2 worm cellular contexts compared by ENCODE assay signal in the genomic region with DNA sequence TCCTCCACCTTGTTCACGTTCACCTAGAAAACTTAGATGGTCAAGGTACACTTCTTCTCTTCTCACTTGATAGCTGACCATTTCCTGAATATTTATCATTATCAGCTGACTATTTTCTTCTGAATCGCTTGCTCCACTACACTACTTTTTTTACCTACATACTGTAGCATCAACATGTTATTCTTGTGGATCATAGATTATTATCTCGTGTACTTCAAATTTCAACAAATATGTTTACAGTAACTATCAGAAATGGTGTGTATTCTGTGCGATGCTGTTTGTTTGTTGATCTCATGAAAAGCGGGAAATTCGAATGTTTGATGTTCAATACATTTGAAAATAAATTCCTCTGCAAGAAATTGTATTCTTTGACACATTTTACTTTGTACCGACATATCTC.
TF ChIP-seq lines count a peak whose summit lies in the region.

A gene (plus strand): TSS at position 231 of the 400 bp plus-strand sequence.

TF ChIP-seq in whole organism, L1 larva, 84 proteins besides CTCF, POLR2A, EP300 and RAD21 (continued from another document):
- no peak for TF ChIP-seq efl-3 (GFP tag; optimal IDR thresholded peaks at IDR 0.05; lab: Kevin White, UChicago)
- peak; percentile 9 for TF ChIP-seq C16A3.4 (tag; optimal IDR thresholded peaks at IDR 0.05; lab: Kevin White, UChicago)
- TF ChIP-seq ztf-11 (tag; optimal IDR thresholded peaks at IDR 0.05; lab: Kevin White, UChicago): no peak
- no peak for TF ChIP-seq vab-15 (tag; optimal IDR thresholded peaks at IDR 0.05; lab: Kevin White, UChicago)
- no peak for TF ChIP-seq lsy-2 (tag; optimal IDR thresholded peaks at IDR 0.05; lab: Kevin White, UChicago)
- TF ChIP-seq tlp-1 (tag; optimal IDR thresholded peaks at IDR 0.05; lab: Kevin White, UChicago): no peak
- no peak for TF ChIP-seq mdl-1 (tag; optimal IDR thresholded peaks at IDR 0.05; lab: Kevin White, UChicago)
- TF ChIP-seq swsn-7 (tag; optimal IDR thresholded peaks at IDR 0.05; lab: Kevin White, UChicago): no peak
- peak; percentile 35 for TF ChIP-seq nhr-20 (tag; optimal IDR thresholded peaks at IDR 0.05; lab: Kevin White, UChicago)
- TF ChIP-seq fkh-8 (tag; optimal IDR thresholded peaks at IDR 0.05; lab: Kevin White, UChicago): no peak
- no peak for TF ChIP-seq tbx-2 (tag; optimal IDR thresholded peaks at IDR 0.05; lab: Kevin White, UChicago)
- no peak for TF ChIP-seq elt-3 (tag; optimal IDR thresholded peaks at IDR 0.05; lab: Kevin White, UChicago)
- TF ChIP-seq grh-1 (GFP tag; IDR thresholded peaks at IDR 0.05; lab: Robert Waterston, UW): no peak
- TF ChIP-seq unc-62 (GFP tag; optimal IDR thresholded peaks at IDR 0.05; lab: Kevin White, UChicago): no peak
- no peak for TF ChIP-seq ceh-63 (GFP tag; optimal IDR thresholded peaks at IDR 0.05; lab: Kevin White, UChicago)
- TF ChIP-seq hlh-4 (tag; optimal IDR thresholded peaks at IDR 0.05; lab: Kevin White, UChicago): no peak
- TF ChIP-seq pqm-1 (tag; optimal IDR thresholded peaks at IDR 0.05; lab: Kevin White, UChicago): no peak
- TF ChIP-seq snpc-4 (tag; optimal IDR thresholded peaks at IDR 0.05; lab: Kevin White, UChicago): no peak
- no peak for TF ChIP-seq pax-3 (tag; optimal IDR thresholded peaks at IDR 0.05; lab: Kevin White, UChicago)
- no peak for TF ChIP-seq nhr-11 (tag; optimal IDR thresholded peaks at IDR 0.05; lab: Kevin White, UChicago)
- TF ChIP-seq xbp-1 (tag; optimal IDR thresholded peaks at IDR 0.05; lab: Kevin White, UChicago): no peak
- TF ChIP-seq fkh-10 (GFP tag; optimal IDR thresholded peaks at IDR 0.05; lab: Kevin White, UChicago): no peak
- no peak for TF ChIP-seq egl-27 (tag; optimal IDR thresholded peaks at IDR 0.05; lab: Kevin White, UChicago)
- TF ChIP-seq fkh-4 (tag; optimal IDR thresholded peaks at IDR 0.05; lab: Kevin White, UChicago; ENCODE audit: borderline replicate concordance): no peak

TF ChIP-seq in whole organism, L4 larva, 104 proteins besides CTCF, POLR2A, EP300 and RAD21 (continued from another document):
- TF ChIP-seq ceh-32 (tag; optimal IDR thresholded peaks at IDR 0.05; lab: Kevin White, UChicago; ENCODE audit: poor library complexity): no peak
- TF ChIP-seq daf-16 (GFP tag; optimal IDR thresholded peaks at IDR 0.05; lab: Kevin White, UChicago): no peak
- peak; percentile 100 for TF ChIP-seq daf-16 (tag; optimal IDR thresholded peaks at IDR 0.05; lab: Kevin White, UChicago)
- TF ChIP-seq ctbp-1 (GFP tag; IDR thresholded peaks at IDR 0.05; lab: Robert Waterston, UW): no peak
- TF ChIP-seq mdt-29 (GFP tag; IDR thresholded peaks at IDR 0.05; lab: Robert Waterston, UW): peak; percentile 65
- no peak for TF ChIP-seq ceh-44 (GFP tag; IDR thresholded peaks at IDR 0.05; lab: Robert Waterston, UW)
- TF ChIP-seq Y75B8A.6 (GFP tag; IDR thresholded peaks at IDR 0.05; lab: Robert Waterston, UW): no peak
- no peak for TF ChIP-seq ces-1 (GFP tag; optimal IDR thresholded peaks at IDR 0.05; lab: Kevin White, UChicago)
- no peak for TF ChIP-seq aly-2 (tag; optimal IDR thresholded peaks at IDR 0.05; lab: Kevin White, UChicago)
- no peak for TF ChIP-seq unc-39 (tag; optimal IDR thresholded peaks at IDR 0.05; lab: Kevin White, UChicago)
- peak; percentile 19 for TF ChIP-seq mep-1 (tag; optimal IDR thresholded peaks at IDR 0.05; lab: Kevin White, UChicago)
- no peak for TF ChIP-seq zip-2 (tag; optimal IDR thresholded peaks at IDR 0.05; lab: Kevin White, UChicago)
- no peak for TF ChIP-seq nhr-48 (tag; optimal IDR thresholded peaks at IDR 0.05; lab: Kevin White, UChicago)
- TF ChIP-seq madf-9 (GFP tag; conservative IDR thresholded peaks at IDR 0.05; lab: Robert Waterston, UW): no peak
- no peak for TF ChIP-seq T26A8.4 (GFP tag; IDR thresholded peaks at IDR 0.05; lab: Robert Waterston, UW)
- peak; percentile 86 for TF ChIP-seq nhr-28 (tag; optimal IDR thresholded peaks at IDR 0.05; lab: Kevin White, UChicago)
- no peak for TF ChIP-seq mxl-2 (GFP tag; conservative IDR thresholded peaks at IDR 0.05; lab: Robert Waterston, UW)
- TF ChIP-seq ceh-82 (tag; optimal IDR thresholded peaks at IDR 0.05; lab: Kevin White, UChicago): no peak
- TF ChIP-seq F49E8.2 (tag; optimal IDR thresholded peaks at IDR 0.05; lab: Kevin White, UChicago; ENCODE audit: borderline replicate concordance): no peak
- no peak for TF ChIP-seq dmd-8 (GFP tag; IDR thresholded peaks at IDR 0.05; lab: Robert Waterston, UW)
- TF ChIP-seq Y48G9A.11 (GFP tag; IDR thresholded peaks at IDR 0.05; lab: Robert Waterston, UW): no peak
- TF ChIP-seq zag-1 (tag; optimal IDR thresholded peaks at IDR 0.05; lab: Kevin White, UChicago): no peak
- TF ChIP-seq hlh-30 (tag; optimal IDR thresholded peaks at IDR 0.05; lab: Kevin White, UChicago; ENCODE audit: insufficient read depth): peak; percentile 44
- no peak for TF ChIP-seq sdz-12 (GFP tag; optimal IDR thresholded peaks at IDR 0.05; lab: Kevin White, UChicago)
- TF ChIP-seq spr-1 (tag; optimal IDR thresholded peaks at IDR 0.05; lab: Kevin White, UChicago): no peak
- TF ChIP-seq daf-19 (GFP tag; conservative IDR thresholded peaks at IDR 0.05; lab: Robert Waterston, UW): no peak
- TF ChIP-seq dpl-1 (GFP tag; optimal IDR thresholded peaks at IDR 0.05; lab: Kevin White, UChicago): peak; percentile 7
- TF ChIP-seq snpc-4 (tag; optimal IDR thresholded peaks at IDR 0.05; lab: Kevin White, UChicago): no peak
- no peak for TF ChIP-seq ztf-11 (tag; optimal IDR thresholded peaks at IDR 0.05; lab: Kevin White, UChicago)
- TF ChIP-seq ama-1 (optimal IDR thresholded peaks at IDR 0.05; lab: Kevin White, UChicago): no peak
- peak; percentile 65 for TF ChIP-seq aha-1 (tag; lab: Kevin White, UChicago)
- no peak for TF ChIP-seq zfp-3 (GFP tag; conservative IDR thresholded peaks at IDR 0.05; lab: Robert Waterston, UW)
- TF ChIP-seq daf-12 (tag; optimal IDR thresholded peaks at IDR 0.05; lab: Kevin White, UChicago): no peak
- TF ChIP-seq hmg-1.1 (GFP tag; IDR thresholded peaks at IDR 0.05; lab: Robert Waterston, UW): no peak
- peak; percentile 71 for TF ChIP-seq hlh-11 (tag; optimal IDR thresholded peaks at IDR 0.05; lab: Kevin White, UChicago)
- no peak for TF ChIP-seq ceh-20 (GFP tag; IDR thresholded peaks at IDR 0.05; lab: Robert Waterston, UW)
- peak in 1 of 2 experiments; percentile 1 for TF ChIP-seq mdl-1 (tag; optimal IDR thresholded peaks at IDR 0.05; lab: Kevin White, UChicago)
